Fruit fly (Drosophila melanogaster) whole organism, embryonic: ENCODE results near the gene COX7AL2.
A peak's percentile ranks its signal among the peaks of the same experiment; 100 is the strongest.

Source experiments
- C15 ChIP-seq: fragments of 200-800 bp; sonication (Bioruptor generic); IDR thresholded peaks from 3 replicates; pipeline ENCODE4 v1.3.6; 2022; ENCODE audit warnings: missing biosample characterization, missing genetic modification characterization
- CG10543 ChIP-seq: fragments of 200-800 bp; sonication (Bioruptor generic); optimal IDR thresholded peaks from 3 replicates; lab custom pipeline; 2017; ENCODE audit warnings: missing biosample characterization, mild to moderate bottlenecking, missing genetic modification characterization, moderate library complexity
- CG10979 ChIP-seq: fragments of 200-800 bp; sonication (Bioruptor generic); optimal IDR thresholded peaks from 2 replicates; lab custom pipeline; 2018; ENCODE audit warnings: missing biosample characterization, mild to moderate bottlenecking, missing genetic modification characterization, moderate library complexity
- CG11456 ChIP-seq: fragments of 200-800 bp; sonication (Bioruptor generic); IDR thresholded peaks from 3 replicates; pipeline ENCODE4 v1.3.6; 2022; ENCODE audit warnings: missing biosample characterization, missing genetic modification characterization
- CG12391 ChIP-seq: fragments of 200-800 bp; sonication (Bioruptor generic); optimal IDR thresholded peaks from 3 replicates; lab custom pipeline; 2018; ENCODE audit warnings: missing biosample characterization, mild to moderate bottlenecking, missing genetic modification characterization, moderate library complexity
- CG13894 ChIP-seq: fragments of 200-800 bp; sonication (Bioruptor generic); optimal IDR thresholded peaks from 3 replicates; lab custom pipeline; 2018; ENCODE audit warnings: missing biosample characterization, mild to moderate bottlenecking, missing genetic modification characterization, moderate library complexity
- CG14710 ChIP-seq: fragments of 200-800 bp; sonication (Bioruptor generic); optimal IDR thresholded peaks from 3 replicates; lab custom pipeline; 2019; ENCODE audit warnings: missing biosample characterization, mild to moderate bottlenecking, missing genetic modification characterization, moderate library complexity
- CG18011 ChIP-seq: fragments of 200-800 bp; sonication (Bioruptor generic); optimal IDR thresholded peaks from 2 replicates; lab custom pipeline; 2017; ENCODE audit warnings: missing biosample characterization, missing genetic modification characterization, mild to moderate bottlenecking, moderate library complexity, missing genotype
- CG18262 ChIP-seq: fragments of 200-800 bp; optimal IDR thresholded peaks from 3 replicates; lab custom pipeline; 2019; ENCODE audit warnings: missing biosample characterization, mild to moderate bottlenecking, missing genetic modification characterization, moderate library complexity
- CG2116 ChIP-seq: fragments of 200-800 bp; sonication (Bioruptor generic); optimal IDR thresholded peaks from 3 replicates; lab custom pipeline; 2018; ENCODE audit warnings: missing biosample characterization, mild to moderate bottlenecking, missing genetic modification characterization
- CG31388 ChIP-seq: fragments of 200-800 bp; sonication (Bioruptor generic); optimal IDR thresholded peaks from 2 replicates; lab custom pipeline; 2016; ENCODE audit warnings: missing biosample characterization, missing genetic modification characterization
- CG32532 ChIP-seq: fragments of 200-800 bp; sonication (Bioruptor generic); IDR thresholded peaks from 2 replicates; pipeline ENCODE4 v1.3.6; 2022; ENCODE audit warnings: missing biosample characterization, missing genetic modification characterization
- CG3726 ChIP-seq: fragments of 200-800 bp; sonication (Bioruptor generic); IDR thresholded peaks from 3 replicates; pipeline ENCODE4, ENCODE4 v1.3.6; 2022; ENCODE audit warnings: missing biosample characterization, missing genetic modification characterization
- CG5245 ChIP-seq: fragments of 200-800 bp; sonication (Bioruptor generic); optimal IDR thresholded peaks from 3 replicates; lab custom pipeline; 2016; ENCODE audit warnings: missing biosample characterization, missing genetic modification characterization
- CG6683 ChIP-seq: fragments of 200-800 bp; sonication (Bioruptor generic); optimal IDR thresholded peaks from 2 replicates; lab custom pipeline; 2017; ENCODE audit warnings: missing biosample characterization, mild to moderate bottlenecking, missing genetic modification characterization, missing genetic modification reagents
- CG7357 ChIP-seq: fragments of 200-800 bp; sonication (Bioruptor generic); IDR thresholded peaks from 3 replicates; pipeline ENCODE4 v1.3.6; 2022; ENCODE audit warnings: missing biosample characterization, missing genetic modification characterization
- CG8359 ChIP-seq: fragments of 200-800 bp; sonication (Bioruptor generic); optimal IDR thresholded peaks from 2 replicates; lab custom pipeline; 2017; ENCODE audit warnings: missing biosample characterization, mild to moderate bottlenecking, missing genetic modification characterization, borderline replicate concordance
- Deaf1 ChIP-seq: fragments of 200-800 bp; optimal IDR thresholded peaks from 3 replicates; lab custom pipeline; 2019; ENCODE audit warnings: missing biosample characterization, mild to moderate bottlenecking, missing genetic modification characterization, moderate library complexity
- GATAe ChIP-seq: fragments of 200-800 bp; sonication (Bioruptor generic); conservative IDR thresholded peaks from 2 replicates; pipeline ENCODE4 v1.3.6; 2022; ENCODE audit warnings: missing biosample characterization, missing genetic modification characterization
- HLH4C ChIP-seq: fragments of 200-800 bp; sonication (Bioruptor generic); IDR thresholded peaks from 3 replicates; pipeline ENCODE4 v1.3.6; 2022; ENCODE audit warnings: missing biosample characterization, missing genetic modification characterization; ENCODE audit not compliant: partially characterized antibody
- HLH54F ChIP-seq: fragments of 200-800 bp; sonication (Bioruptor generic); optimal IDR thresholded peaks from 3 replicates; lab custom pipeline; 2016; ENCODE audit warnings: missing biosample characterization, missing genetic modification characterization
- Kr ChIP-seq: fragments of 200-800 bp; sonication (Bioruptor generic); optimal IDR thresholded peaks from 2 replicates; lab custom pipeline; 2017; ENCODE audit warnings: missing biosample characterization, mild to moderate bottlenecking, missing genetic modification characterization
- Pdp1 ChIP-seq, 2 experiments: fragments of 200-800 bp; sonication (Bioruptor generic); optimal IDR thresholded peaks; 3 replicates each; lab custom pipeline; 2016; ENCODE audit warnings: missing biosample characterization in 2 of 2, missing genetic modification characterization in 2 of 2, mild to moderate bottlenecking in 1 of 2, moderate library complexity in 1 of 2
- Rfx ChIP-seq: fragments of 200-800 bp; sonication (Bioruptor generic); IDR thresholded peaks from 2 replicates; pipeline ENCODE4 v1.3.6; 2022; ENCODE audit warnings: missing biosample characterization, missing genetic modification characterization
- Sox100B ChIP-seq: fragments of 200-800 bp; sonication (Bioruptor generic); optimal IDR thresholded peaks from 3 replicates; lab custom pipeline; 2018; ENCODE audit warnings: missing biosample characterization, mild to moderate bottlenecking, missing genetic modification characterization
- Ssrp ChIP-seq: fragments of 200-800 bp; sonication (Bioruptor generic); optimal IDR thresholded peaks from 2 replicates; lab custom pipeline; 2018; ENCODE audit warnings: missing biosample characterization, mild to moderate bottlenecking, missing genetic modification characterization, moderate library complexity
- Tbp ChIP-seq: fragments of >200 bp; optimal IDR thresholded peaks from 2 replicates; lab custom pipeline; 2018; ENCODE audit warnings: missing biosample characterization, missing genetic modification characterization
- Xrp1 ChIP-seq: fragments of 200-800 bp; sonication (Bioruptor generic); IDR thresholded peaks from 2 replicates; pipeline ENCODE4 v1.3.6; 2022; ENCODE audit warnings: missing biosample characterization, missing genetic modification characterization
- abd-A ChIP-seq: fragments of 200-800 bp; sonication (Bioruptor generic); optimal IDR thresholded peaks from 3 replicates; lab custom pipeline; 2019; ENCODE audit warnings: missing biosample characterization, mild to moderate bottlenecking, missing genetic modification characterization, moderate library complexity
- ap ChIP-seq: fragments of 200-800 bp; sonication (Bioruptor generic); IDR thresholded peaks from 2 replicates; pipeline ENCODE4 v1.3.6; 2022; ENCODE audit warnings: missing biosample characterization, missing genetic modification characterization
- ase ChIP-seq: fragments of 200-800 bp; sonication (Bioruptor generic); IDR thresholded peaks from 3 replicates; pipeline ENCODE4 v1.3.6; 2022; ENCODE audit warnings: missing biosample characterization, missing genetic modification characterization
- ci ChIP-seq: fragments of 200-800 bp; sonication (Bioruptor generic); IDR thresholded peaks from 3 replicates; pipeline ENCODE4 v1.3.6; 2022; ENCODE audit warnings: missing biosample characterization, missing genetic modification characterization
- crol ChIP-seq: fragments of 200-800 bp; sonication (Bioruptor generic); IDR thresholded peaks from 2 replicates; pipeline ENCODE4 v1.3.6; 2022; ENCODE audit warnings: missing biosample characterization, missing genetic modification characterization
- danr ChIP-seq: fragments of 200-800 bp; sonication (Bioruptor generic); IDR thresholded peaks from 2 replicates; pipeline ENCODE4 v1.3.6; 2022; ENCODE audit warnings: missing biosample characterization, missing genetic modification characterization
- dm ChIP-seq: fragments of 200-800 bp; sonication (Bioruptor generic); optimal IDR thresholded peaks from 3 replicates; lab custom pipeline; 2016; ENCODE audit warnings: missing biosample characterization, missing genetic modification characterization
- gem ChIP-seq: fragments of 200-800 bp; sonication (Bioruptor generic); optimal IDR thresholded peaks from 2 replicates; lab custom pipeline; 2019; ENCODE audit warnings: missing biosample characterization, mild to moderate bottlenecking, missing genetic modification characterization, moderate library complexity
- gsb-n ChIP-seq: fragments of 200-800 bp; sonication (Bioruptor generic); optimal IDR thresholded peaks from 3 replicates; lab custom pipeline; 2018; ENCODE audit warnings: missing biosample characterization, mild to moderate bottlenecking, missing genetic modification characterization
- jing ChIP-seq: fragments of 200-800 bp; sonication (Bioruptor generic); optimal IDR thresholded peaks from 2 replicates; lab custom pipeline; 2018; ENCODE audit warnings: missing biosample characterization, mild to moderate bottlenecking, missing genetic modification characterization
- ranshi ChIP-seq: fragments of 200-800 bp; sonication (Bioruptor generic); IDR thresholded peaks from 2 replicates; pipeline ENCODE4 v1.3.6; 2022; ENCODE audit warnings: missing biosample characterization, missing genetic modification characterization
- sens ChIP-seq: fragments of 200-800 bp; sonication (Bioruptor generic); peaks from one replicate; lab custom pipeline; 2016; ENCODE audit warnings: missing biosample characterization, missing genetic modification characterization
- slou ChIP-seq: fragments of 200-800 bp; sonication (Bioruptor generic); optimal IDR thresholded peaks from 3 replicates; lab custom pipeline; 2016; ENCODE audit warnings: missing biosample characterization, missing genetic modification characterization
- slp2 ChIP-seq: fragments of 200-800 bp; sonication (Bioruptor generic); optimal IDR thresholded peaks from 2 replicates; lab custom pipeline; 2016; ENCODE audit warnings: missing biosample characterization, missing genetic modification characterization
- sug ChIP-seq: fragments of 200-800 bp; optimal IDR thresholded peaks from 2 replicates; lab custom pipeline; 2019; ENCODE audit warnings: missing biosample characterization, mild to moderate bottlenecking, missing genetic modification characterization, moderate library complexity
- trh ChIP-seq: fragments of 200-800 bp; sonication (Bioruptor generic); optimal IDR thresholded peaks from 2 replicates; lab custom pipeline; 2016; ENCODE audit warnings: missing biosample characterization, missing genetic modification characterization
- tx ChIP-seq: fragments of 200-800 bp; sonication (Bioruptor generic); optimal IDR thresholded peaks from 2 replicates; lab custom pipeline; 2016; ENCODE audit warnings: missing biosample characterization, missing genetic modification characterization
- unc-4 ChIP-seq: fragments of 200-800 bp; sonication (Bioruptor generic); IDR thresholded peaks from 2 replicates; pipeline ENCODE4 v1.3.6; 2022; ENCODE audit warnings: missing biosample characterization, missing genetic modification characterization; ENCODE audit not compliant: partially characterized antibody
- wor ChIP-seq: fragments of 200-800 bp; sonication (Bioruptor generic); IDR thresholded peaks from 2 replicates; pipeline ENCODE4 v1.3.6; 2022; ENCODE audit warnings: missing biosample characterization, missing genetic modification characterization
- zen ChIP-seq: fragments of 200-800 bp; sonication (Bioruptor generic); optimal IDR thresholded peaks from 3 replicates; lab custom pipeline; 2018; ENCODE audit warnings: missing biosample characterization, mild to moderate bottlenecking, missing genetic modification characterization, moderate library complexity
- zfh2 ChIP-seq: fragments of 200-800 bp; sonication (Bioruptor generic); optimal IDR thresholded peaks from 2 replicates; lab custom pipeline; 2016; ENCODE audit warnings: missing biosample characterization, missing genetic modification characterization

The COX7AL2 gene

dm6 chr2L:2202018-2202852, 4.5 kb upstream of the COX7AL2 start (continued):
- TF ChIP-seq sug (peak; percentile 69), ap (GFP tag; lab: Robert Waterston, UW) (peak; percentile 99), CG10543 (peak; percentile 39), ci (GFP tag; lab: Robert Waterston, UW) (peak; percentile 100), CG6683 (GFP tag; lab: Kevin White, UChicago) (peak; percentile 93), CG13894 (no peak), C15 (GFP tag; lab: Robert Waterston, UW) (peak; percentile 93), Pdp1 (GFP tag; optimal IDR thresholded peaks at IDR 0.05; lab: Kevin White, UChicago) (peak; percentile 97 to 98), gem (tag; lab: Kevin White, UChicago) (peak; percentile 100), CG11456 (GFP tag; lab: Robert Waterston, UW) (peak; percentile 89), Kr (GFP tag; lab: Kevin White, UChicago) (peak; percentile 89), slou (GFP tag; lab: Kevin White, UChicago) (peak; percentile 78), Ssrp (tag; lab: Kevin White, UChicago) (peak; percentile 99), CG14710 (tag; lab: Kevin White, UChicago) (peak; percentile 99), CG10979 (tag; lab: Kevin White, UChicago) (peak; percentile 100), CG18262 (tag; lab: Kevin White, UChicago) (peak; percentile 100), GATAe (0 out of 2 replicates have a peak, but pooled peaks have one; percentile 22), tx (peak; percentile 97), ranshi (GFP tag; lab: Robert Waterston, UW) (peak; percentile 98), crol (GFP tag; lab: Robert Waterston, UW) (peak; percentile 98), trh (GFP tag; lab: Kevin White, UChicago) (peak; percentile 97), gsb-n (tag; lab: Kevin White, UChicago) (peak; percentile 100), CG8359 (GFP tag; lab: Kevin White, UChicago) (peak; percentile 96), unc-4 (no peak), wor (GFP tag; lab: Robert Waterston, UW) (peak; percentile 99), Tbp (GFP tag; lab: Kevin White, UChicago) (no peak), Sox100B (peak; percentile 99), CG2116 (peak; percentile 92), Rfx (peak; percentile 78), zen (tag; lab: Kevin White, UChicago) (peak; percentile 99), sens (GFP tag; lab: Kevin White, UChicago) (peak; percentile 100), ase (GFP tag; lab: Robert Waterston, UW) (peak; percentile 99), CG7357 (GFP tag; lab: Robert Waterston, UW) (peak; percentile 94), HLH54F (peak; percentile 89), CG32532 (peak; percentile 85), HLH4C (GFP tag; lab: Robert Waterston, UW) (peak; percentile 72), slp2 (peak; percentile 98), Xrp1 (GFP tag; lab: Robert Waterston, UW) (peak; percentile 100), zfh2 (no peak), CG3726 (GFP tag; lab: Robert Waterston, UW) (peak; percentile 98), Deaf1 (tag; lab: Kevin White, UChicago) (peak; percentile 80), CG5245 (GFP tag; lab: Kevin White, UChicago) (peak; percentile 99), CG18011 (GFP tag; lab: Kevin White, UChicago) (peak; percentile 78), CG31388 (GFP tag; lab: Kevin White, UChicago) (peak; percentile 98), CG12391 (peak; percentile 100), jing (GFP tag; lab: Kevin White, UChicago) (peak; percentile 99), danr (peak; percentile 96), dm (GFP tag; lab: Kevin White, UChicago) (peak; percentile 95), abd-A (tag; lab: Kevin White, UChicago) (peak; percentile 51)
